Fruit fly (Drosophila melanogaster): ENCODE data around the gene SmydA-9.

The SmydA-9 gene

DNA sequence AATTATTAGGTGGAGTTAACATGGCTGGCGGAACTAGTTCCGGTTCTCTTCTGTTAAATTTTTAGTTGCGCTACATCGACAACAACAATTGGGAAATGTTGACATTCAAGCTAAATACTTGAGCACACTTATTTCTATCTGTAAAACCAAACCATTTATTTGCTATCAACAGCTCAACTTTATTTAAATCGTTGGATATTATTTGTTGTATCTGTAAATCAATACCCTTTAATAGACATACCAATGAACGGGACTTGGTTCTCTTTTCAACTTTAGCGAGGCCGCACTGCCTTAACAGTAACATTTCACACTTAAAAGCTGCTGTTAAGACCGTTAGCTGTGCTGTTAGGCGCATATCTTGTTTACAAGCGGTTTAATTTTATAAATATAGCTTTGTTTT lies 17.1 kb downstream of the SmydA-9 start, which contains the start of gene CG12106:
Gene CG12106, plus strand, starts transcription at position 295 of the 400 bp plus-strand sequence.
- TF ChIP-seq h (optimal IDR thresholded peaks at IDR 0.05) (no peak), insv (optimal IDR thresholded peaks at IDR 0.05) (no peak), psq (optimal IDR thresholded peaks at IDR 0.05) (no peak), Myc (optimal IDR thresholded peaks at IDR 0.05) (no peak), ttk (optimal IDR thresholded peaks at IDR 0.05) (no peak), Sin3A (optimal IDR thresholded peaks at IDR 0.05) (no peak)

DNA sequence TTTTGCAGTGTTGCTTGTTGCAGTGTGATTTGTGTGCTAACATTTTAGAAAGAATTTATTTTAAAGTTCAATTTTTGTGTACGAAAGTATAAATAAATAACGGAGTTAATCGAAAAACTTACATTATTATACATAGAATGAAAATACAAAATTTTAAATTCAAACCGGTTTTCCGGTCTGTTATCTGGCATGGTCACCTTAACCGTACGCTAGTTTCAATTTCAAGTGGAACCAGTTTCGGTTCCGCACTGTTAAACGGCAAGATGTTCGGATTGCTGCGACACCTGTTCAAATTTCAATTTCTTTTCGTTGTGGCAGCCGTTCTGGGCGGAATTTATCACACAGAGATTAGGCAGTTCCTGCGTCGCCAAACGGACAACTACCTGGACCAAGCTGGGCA lies 18.3 kb downstream of the SmydA-9 start, which contains the start of gene CG12056:
Gene CG12056, plus strand, starts transcription at position 241 of the 400 bp plus-strand sequence.
- TF ChIP-seq h (optimal IDR thresholded peaks at IDR 0.05): no peak
- TF ChIP-seq insv (optimal IDR thresholded peaks at IDR 0.05): no peak
- no peak for TF ChIP-seq psq (optimal IDR thresholded peaks at IDR 0.05)
- no peak for TF ChIP-seq ttk (optimal IDR thresholded peaks at IDR 0.05)
- TF ChIP-seq Sin3A (optimal IDR thresholded peaks at IDR 0.05): no peak
- TF ChIP-seq Myc (optimal IDR thresholded peaks at IDR 0.05): no peak

DNA sequence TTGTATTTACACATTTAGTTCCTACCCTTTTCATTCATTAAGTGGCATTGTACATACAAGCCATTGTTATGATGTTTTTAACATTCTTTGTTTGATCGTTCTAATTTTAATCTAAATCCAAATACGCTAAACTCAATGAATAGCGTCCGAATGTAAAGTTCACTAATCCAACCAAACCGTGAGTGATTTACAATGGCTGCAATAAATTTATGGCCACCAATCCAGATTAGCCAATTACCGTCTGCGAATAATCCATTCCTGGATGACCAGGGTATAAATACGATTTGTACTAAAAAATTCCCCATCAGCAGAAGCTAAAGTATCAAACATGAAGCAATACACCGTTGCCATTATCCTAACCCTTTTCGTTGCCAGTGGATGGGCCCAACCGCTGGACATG lies 19.3 kb downstream of the SmydA-9 start, which contains the start of gene CG12057:
Gene CG12057, plus strand, starts transcription at position 301 of the 400 bp plus-strand sequence.
- TF ChIP-seq Myc (optimal IDR thresholded peaks at IDR 0.05) (no peak), h (optimal IDR thresholded peaks at IDR 0.05) (no peak), Sin3A (optimal IDR thresholded peaks at IDR 0.05) (no peak), ttk (optimal IDR thresholded peaks at IDR 0.05) (no peak), insv (optimal IDR thresholded peaks at IDR 0.05) (no peak), psq (optimal IDR thresholded peaks at IDR 0.05) (no peak)

DNA sequence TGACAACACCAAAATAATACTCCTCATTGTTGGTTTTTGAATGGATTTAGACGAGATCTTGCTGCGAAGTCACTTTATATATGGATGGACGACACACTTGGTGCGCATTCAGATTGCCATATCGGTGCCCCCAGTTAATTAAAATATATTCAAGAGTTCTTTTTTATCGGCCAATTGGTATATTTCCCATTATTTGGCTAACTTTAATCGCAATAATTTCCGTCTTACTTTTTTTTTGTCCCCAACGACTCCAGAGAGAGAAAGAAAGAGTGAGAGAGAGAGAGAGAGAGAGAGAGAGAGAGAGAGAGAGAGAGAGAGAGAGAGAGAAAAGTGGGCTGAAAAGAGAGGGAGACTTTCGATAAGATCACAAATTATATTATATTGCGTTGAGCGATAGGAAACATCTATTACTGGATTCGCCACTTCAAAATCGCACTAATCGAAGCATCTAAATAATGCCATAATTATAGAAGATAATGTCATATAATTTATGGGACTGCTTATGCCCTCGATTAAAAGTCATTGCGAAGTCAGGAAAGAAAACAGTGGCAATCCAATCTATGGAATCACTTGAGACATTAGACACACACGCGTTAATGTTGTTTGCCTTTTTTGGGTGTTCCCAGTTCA lies 20.0 kb downstream of the SmydA-9 start, which contains the start of gene CG12115:
Gene CG12115, minus strand, starts transcription at position 51 of the 630 bp plus-strand sequence.
- no peak for TF ChIP-seq Sin3A (optimal IDR thresholded peaks at IDR 0.05)
- no peak for TF ChIP-seq ttk (optimal IDR thresholded peaks at IDR 0.05)
- TF ChIP-seq Myc (optimal IDR thresholded peaks at IDR 0.05): no peak
- TF ChIP-seq insv (optimal IDR thresholded peaks at IDR 0.05): no peak
- no peak for TF ChIP-seq psq (optimal IDR thresholded peaks at IDR 0.05)
- TF ChIP-seq h (optimal IDR thresholded peaks at IDR 0.05): no peak

DNA sequence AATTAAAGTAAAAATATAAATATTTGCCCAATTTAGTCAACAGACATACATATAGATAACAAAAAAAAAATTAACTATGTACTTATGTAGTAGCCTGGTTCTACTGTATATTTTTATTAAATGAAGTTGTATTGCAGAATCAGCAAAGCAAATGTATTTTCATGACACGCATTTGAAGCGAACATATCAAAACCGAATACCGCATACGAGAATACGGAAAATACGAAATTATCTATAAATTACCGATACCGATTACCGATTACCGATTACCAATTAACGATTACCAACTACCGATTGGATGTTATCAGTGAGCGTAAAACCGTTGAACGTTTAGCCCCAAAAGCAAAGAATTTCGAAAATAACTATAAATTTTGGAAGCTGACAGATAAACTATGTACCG lies 23.3 kb downstream of the SmydA-9 start:
- TF ChIP-seq ttk (optimal IDR thresholded peaks at IDR 0.05) (no peak), insv (optimal IDR thresholded peaks at IDR 0.05) (no peak), psq (optimal IDR thresholded peaks at IDR 0.05) (no peak), h (optimal IDR thresholded peaks at IDR 0.05) (no peak), Myc (optimal IDR thresholded peaks at IDR 0.05) (no peak), Sin3A (optimal IDR thresholded peaks at IDR 0.05) (no peak)

DNA sequence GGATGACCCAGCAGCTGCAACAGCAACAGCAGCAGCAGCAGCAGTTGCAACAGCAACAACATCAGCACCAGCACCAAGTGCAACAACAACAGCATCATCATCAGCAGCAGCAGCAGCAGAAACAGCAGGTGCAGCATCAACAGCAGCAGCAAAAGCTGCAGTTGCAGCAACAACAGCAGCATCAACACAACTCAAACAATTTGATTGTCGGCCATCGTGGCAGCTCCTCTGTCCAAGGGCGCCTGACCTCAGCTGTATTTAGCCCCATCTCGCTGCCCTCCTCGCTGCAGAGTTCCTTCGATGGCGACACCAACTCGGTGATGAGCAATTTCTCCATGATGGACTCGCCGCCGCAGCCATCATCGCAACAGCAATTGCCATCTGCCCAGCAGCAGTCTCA lies 42.4 kb downstream of the SmydA-9 start:
- no peak for TF ChIP-seq h (optimal IDR thresholded peaks at IDR 0.05)
- no peak for TF ChIP-seq psq (optimal IDR thresholded peaks at IDR 0.05)

DNA sequence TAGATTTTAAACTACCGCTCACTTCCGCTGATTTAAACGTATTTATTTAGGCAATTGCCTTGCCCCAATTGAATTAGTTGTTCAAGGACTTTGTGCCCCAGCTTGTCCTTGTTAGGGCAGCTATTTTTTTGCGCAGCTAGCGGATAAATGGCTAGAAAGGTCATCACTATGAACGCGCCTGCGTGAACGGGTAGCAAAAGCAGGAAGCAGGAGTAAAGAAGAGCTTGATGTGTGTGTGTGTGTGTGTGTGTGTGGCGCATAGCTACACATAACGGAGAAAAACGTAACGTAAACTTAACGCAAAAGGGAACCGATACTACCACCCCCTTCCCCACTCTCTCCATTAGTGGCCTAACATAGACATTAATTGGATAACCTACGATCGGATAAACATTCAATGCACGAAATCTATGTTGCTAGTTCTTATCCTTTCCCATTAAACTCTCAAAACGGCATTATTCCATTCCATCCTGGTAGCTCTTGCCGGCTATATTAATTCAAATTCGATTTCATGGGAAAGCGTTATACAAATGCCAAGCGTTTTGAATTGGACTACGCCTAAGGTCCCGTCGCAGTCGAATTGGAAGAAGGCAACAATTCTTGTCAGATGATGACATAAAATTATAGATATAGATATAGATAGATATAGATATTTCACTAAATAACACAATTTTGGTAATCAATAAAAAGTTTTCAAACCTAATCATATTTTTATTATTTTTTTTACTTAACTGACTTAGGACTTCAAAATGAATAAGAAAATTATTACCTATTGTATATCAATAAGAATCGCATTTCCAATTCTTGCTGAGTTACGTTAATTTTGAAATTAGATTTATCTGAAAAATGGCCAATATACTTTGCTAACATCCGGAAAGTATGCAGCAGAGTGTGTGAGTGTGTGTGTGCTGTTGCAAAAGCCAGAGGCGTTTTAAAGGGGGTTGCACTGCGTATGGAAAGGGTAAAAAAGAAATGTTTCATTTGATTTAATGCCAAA lies 45.9 kb downstream of the SmydA-9 start:
- TF ChIP-seq h (optimal IDR thresholded peaks at IDR 0.05): no peak
- TF ChIP-seq Sin3A (optimal IDR thresholded peaks at IDR 0.05): no peak
- no peak for TF ChIP-seq ttk (optimal IDR thresholded peaks at IDR 0.05)
- no peak for TF ChIP-seq insv (optimal IDR thresholded peaks at IDR 0.05)
- no peak for TF ChIP-seq psq (optimal IDR thresholded peaks at IDR 0.05)
- no peak for TF ChIP-seq Myc (optimal IDR thresholded peaks at IDR 0.05)

DNA sequence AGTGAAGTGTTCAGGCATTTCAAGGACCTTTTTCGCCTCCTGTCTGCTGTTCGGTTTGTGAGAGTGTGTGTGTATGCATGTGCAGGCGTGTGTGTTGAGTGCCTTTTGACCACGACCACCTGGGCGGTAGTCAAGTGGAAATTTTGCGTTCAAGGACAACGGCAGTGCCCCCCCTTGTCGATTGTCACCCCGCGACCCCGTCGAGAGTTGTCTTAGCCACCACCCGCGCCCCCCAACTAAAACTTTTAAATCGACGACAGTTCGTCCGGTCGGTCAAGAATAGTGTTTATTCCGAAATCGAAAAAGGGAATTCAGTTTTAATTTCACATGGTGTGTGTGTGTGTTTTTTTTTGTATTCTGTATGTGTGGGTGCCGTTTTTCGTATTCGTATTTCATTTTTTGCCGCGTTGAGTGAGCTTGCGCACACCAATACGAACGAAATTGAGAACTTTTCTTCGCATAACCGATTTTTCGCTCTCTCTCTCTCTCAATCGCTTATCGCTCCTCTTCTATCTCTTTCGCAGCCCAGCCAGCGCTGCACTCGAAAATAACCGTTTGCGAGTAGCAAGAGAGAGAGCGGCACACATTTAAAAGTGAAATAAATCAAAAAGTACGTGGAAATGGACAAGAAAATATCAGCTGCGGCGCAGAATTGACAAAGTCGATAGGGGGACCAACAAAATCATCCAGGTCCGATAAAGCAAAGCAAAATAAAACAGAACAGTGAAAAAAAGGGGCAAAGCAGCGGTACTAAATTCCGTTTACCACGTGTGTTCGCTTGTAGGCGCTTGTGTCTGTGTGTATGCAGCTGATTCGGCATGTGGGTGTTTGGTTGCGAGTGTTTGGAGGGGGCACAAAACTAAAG lies 46.8 kb downstream of the SmydA-9 start:
- TF ChIP-seq Myc (optimal IDR thresholded peaks at IDR 0.05): no peak
- TF ChIP-seq Sin3A (optimal IDR thresholded peaks at IDR 0.05): no peak
- TF ChIP-seq insv (optimal IDR thresholded peaks at IDR 0.05): no peak
- TF ChIP-seq psq (optimal IDR thresholded peaks at IDR 0.05): no peak
- TF ChIP-seq h (optimal IDR thresholded peaks at IDR 0.05): no peak
- TF ChIP-seq ttk (optimal IDR thresholded peaks at IDR 0.05): no peak

DNA sequence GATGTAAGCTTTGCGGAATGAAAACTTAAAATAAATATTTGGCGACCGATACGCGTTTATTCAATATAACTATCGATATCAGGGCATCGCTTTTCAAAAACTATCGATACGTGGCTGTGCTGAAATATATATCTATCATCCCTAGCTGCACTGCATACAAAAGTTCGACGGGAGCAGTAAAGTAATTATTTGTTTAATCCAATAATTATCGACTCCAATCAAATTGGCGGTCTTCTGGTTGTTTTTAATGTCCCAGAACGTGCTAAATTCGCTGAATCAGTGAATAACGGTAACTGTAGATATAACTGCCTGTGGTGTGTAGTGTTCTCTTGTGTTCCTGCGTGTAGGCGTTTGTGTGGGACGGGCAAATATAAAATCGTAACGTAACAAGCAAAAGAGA lies 47.6 kb downstream of the SmydA-9 start, which contains the start of gene mei-P26:
Gene mei-P26, plus strand, starts transcription at position 146 of the 400 bp plus-strand sequence.
- no peak for TF ChIP-seq Myc (optimal IDR thresholded peaks at IDR 0.05)
- TF ChIP-seq psq (optimal IDR thresholded peaks at IDR 0.05): no peak
- TF ChIP-seq insv (optimal IDR thresholded peaks at IDR 0.05): no peak
- no peak for TF ChIP-seq ttk (optimal IDR thresholded peaks at IDR 0.05)
- no peak for TF ChIP-seq h (optimal IDR thresholded peaks at IDR 0.05)
- TF ChIP-seq Sin3A (optimal IDR thresholded peaks at IDR 0.05): no peak

dm6 chrX:9161912-9162311 lies 48.8 kb downstream of the SmydA-9 start, which contains the start of the genes Zpr1 and CG44532:
Gene Zpr1, minus strand, starts transcription at chrX:9162090.
Gene CG44532, plus strand, starts transcription at chrX:9162092.
- TF ChIP-seq ttk (optimal IDR thresholded peaks at IDR 0.05): no peak
- TF ChIP-seq Sin3A (optimal IDR thresholded peaks at IDR 0.05): no peak
- TF ChIP-seq insv (optimal IDR thresholded peaks at IDR 0.05): no peak
- no peak for TF ChIP-seq Myc (optimal IDR thresholded peaks at IDR 0.05)
- no peak for TF ChIP-seq psq (optimal IDR thresholded peaks at IDR 0.05)
- no peak for TF ChIP-seq h (optimal IDR thresholded peaks at IDR 0.05)

DNA sequence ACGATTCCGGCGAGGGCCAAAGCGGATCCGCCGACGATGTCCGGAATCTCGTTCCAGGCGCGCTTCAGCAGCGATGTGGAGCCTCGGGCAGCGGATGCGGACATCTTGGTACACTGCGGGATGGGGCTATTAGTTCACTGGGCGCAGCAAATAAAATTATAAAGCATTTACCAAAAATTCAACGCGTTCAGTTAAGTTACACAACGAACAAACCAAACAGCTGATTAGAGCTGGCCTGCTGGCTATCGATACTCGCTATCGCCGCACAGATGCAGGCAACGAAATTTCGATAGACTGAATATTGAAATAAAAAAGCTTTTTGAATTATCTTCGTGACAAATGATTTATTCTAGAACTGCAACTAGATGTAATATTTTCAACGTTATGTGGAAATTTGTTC lies 51.0 kb downstream of the SmydA-9 start, which contains the start of gene NdufA3:
Gene NdufA3, minus strand, starts transcription at position 317 of the 400 bp plus-strand sequence.
- TF ChIP-seq Myc (optimal IDR thresholded peaks at IDR 0.05) (no peak), Sin3A (optimal IDR thresholded peaks at IDR 0.05) (no peak), insv (optimal IDR thresholded peaks at IDR 0.05) (no peak), psq (optimal IDR thresholded peaks at IDR 0.05) (no peak), ttk (optimal IDR thresholded peaks at IDR 0.05) (no peak), h (optimal IDR thresholded peaks at IDR 0.05) (no peak)

Data from Kc167 (cell line).